Fruit fly (Drosophila melanogaster) whole organism, embryonic: Measurements from ENCODE around the gene Oatp26F.

ENCODE experiments used
- CG10274 ChIP-seq: fragments of 200-800 bp; sonication (Bioruptor generic); optimal IDR thresholded peaks from 3 replicates; lab custom pipeline; 2017; ENCODE audit warnings: missing biosample characterization, mild to moderate bottlenecking, missing genetic modification characterization
- CG10431 ChIP-seq: fragments of 200-800 bp; sonication (Bioruptor generic); optimal IDR thresholded peaks from 3 replicates; lab custom pipeline; 2018; ENCODE audit warnings: missing biosample characterization, mild to moderate bottlenecking, missing genetic modification characterization
- CG11504 ChIP-seq: fragments of 200-800 bp; sonication (Bioruptor generic); optimal IDR thresholded peaks from 3 replicates; lab custom pipeline; 2019; ENCODE audit warnings: missing biosample characterization, mild to moderate bottlenecking, missing genetic modification characterization, moderate library complexity
- CG12744 ChIP-seq: fragments of 200-800 bp; sonication (Bioruptor generic); optimal IDR thresholded peaks from 2 replicates; lab custom pipeline; 2016; ENCODE audit warnings: missing biosample characterization, missing genetic modification characterization
- CG13424 ChIP-seq: fragments of 200-800 bp; sonication (Bioruptor generic); optimal IDR thresholded peaks from 2 replicates; lab custom pipeline; 2019; ENCODE audit warnings: missing biosample characterization, mild to moderate bottlenecking, missing genetic modification characterization, moderate library complexity
- CG15073 ChIP-seq: fragments of 200-800 bp; sonication (Bioruptor generic); optimal IDR thresholded peaks from 2 replicates; lab custom pipeline; 2016; ENCODE audit warnings: missing biosample characterization, missing genetic modification characterization
- CG15514 ChIP-seq: fragments of 200-800 bp; sonication (Bioruptor generic); optimal IDR thresholded peaks from 3 replicates; lab custom pipeline; 2017; ENCODE audit warnings: missing biosample characterization, missing genetic modification characterization, mild to moderate bottlenecking, moderate library complexity, missing genetic modification reagents
- CG17186 ChIP-seq: fragments of 200-800 bp; sonication (Bioruptor generic); optimal IDR thresholded peaks from 3 replicates; lab custom pipeline; 2017; ENCODE audit warnings: missing biosample characterization, missing genetic modification reagents, missing genetic modification characterization
- CG17612 ChIP-seq: fragments of 200-800 bp; sonication (Bioruptor generic); IDR thresholded peaks from 2 replicates; pipeline ENCODE4 v1.3.6; 2022; ENCODE audit warnings: missing biosample characterization, missing genetic modification characterization
- CG33213 ChIP-seq: fragments of 200-800 bp; sonication (Bioruptor generic); optimal IDR thresholded peaks from 3 replicates; lab custom pipeline; 2016; ENCODE audit warnings: missing biosample characterization, missing genetic modification characterization
- CG34224 ChIP-seq: fragments of 200-800 bp; sonication (Bioruptor generic); IDR thresholded peaks from 3 replicates; pipeline ENCODE4 v1.3.6; 2022; ENCODE audit warnings: missing biosample characterization, missing genetic modification characterization; ENCODE audit not compliant: partially characterized antibody
- CG4360 ChIP-seq: fragments of 200-800 bp; sonication (Bioruptor generic); IDR thresholded peaks from 2 replicates; pipeline ENCODE4 v1.3.6; 2022; ENCODE audit warnings: missing biosample characterization, missing genetic modification characterization
- CHES-1-like ChIP-seq: fragments of 200-800 bp; sonication (Bioruptor generic); optimal IDR thresholded peaks from 2 replicates; lab custom pipeline; 2016; ENCODE audit warnings: missing biosample characterization, missing genetic modification characterization
- Elba2 ChIP-seq: fragments of 200-800 bp; sonication (Bioruptor generic); optimal IDR thresholded peaks from 3 replicates; lab custom pipeline; 2016; ENCODE audit warnings: missing biosample characterization, missing genetic modification characterization
- Fer1 ChIP-seq: fragments of 200-800 bp; sonication (Bioruptor generic); optimal IDR thresholded peaks from 2 replicates; lab custom pipeline; 2017; ENCODE audit warnings: missing biosample characterization, mild to moderate bottlenecking, missing genetic modification characterization
- Lhr ChIP-seq: fragments of 200-800 bp; sonication (Bioruptor generic); optimal IDR thresholded peaks from 3 replicates; lab custom pipeline; 2017; ENCODE audit warnings: mild to moderate bottlenecking, missing biosample characterization, missing genetic modification reagents, missing genetic modification characterization
- Max ChIP-seq: fragments of 200-800 bp; sonication (Bioruptor generic); optimal IDR thresholded peaks from 2 replicates; lab custom pipeline; 2016; ENCODE audit warnings: missing biosample characterization, mild to moderate bottlenecking, missing genetic modification characterization
- NK7.1 ChIP-seq: fragments of 200-800 bp; sonication (Bioruptor generic); optimal IDR thresholded peaks from 3 replicates; lab custom pipeline; 2016; ENCODE audit warnings: missing biosample characterization, missing genetic modification characterization
- Nf-YA ChIP-seq: fragments of 200-800 bp; sonication (Bioruptor generic); IDR thresholded peaks from 2 replicates; pipeline ENCODE4 v1.3.6; 2022; ENCODE audit warnings: missing biosample characterization, missing genetic modification characterization
- Rx ChIP-seq: fragments of 200-800 bp; sonication (Bioruptor generic); IDR thresholded peaks from 2 replicates; pipeline ENCODE4 v1.3.6; 2022; ENCODE audit warnings: missing biosample characterization, missing genetic modification characterization
- Stat92E ChIP-seq, 3 experiments: fragments of >200 bp in 2 of 3; fragments of 200-800 bp in 1 of 3; sonication (Bioruptor generic) in 1 of 3; optimal IDR thresholded peaks; 2 replicates each; lab custom pipeline; 2017 to 2019; ENCODE audit warnings: missing biosample characterization in 3 of 3, missing genetic modification characterization in 3 of 3, mild to moderate bottlenecking in 1 of 3, moderate library complexity in 1 of 3
- Usf ChIP-seq: fragments of 200-800 bp; sonication (Bioruptor generic); optimal IDR thresholded peaks from 2 replicates; lab custom pipeline; 2017; ENCODE audit warnings: missing genotype, missing biosample characterization, missing genetic modification characterization
- abd-A ChIP-seq: fragments of 200-800 bp; sonication (Bioruptor generic); optimal IDR thresholded peaks from 3 replicates; lab custom pipeline; 2019; ENCODE audit warnings: missing biosample characterization, mild to moderate bottlenecking, missing genetic modification characterization, moderate library complexity
- aop ChIP-seq: fragments of 200-800 bp; sonication (Bioruptor generic); IDR thresholded peaks from 2 replicates; pipeline ENCODE4 v1.3.6; 2022; ENCODE audit warnings: missing biosample characterization, missing genetic modification characterization
- cas ChIP-seq: fragments of 200-800 bp; sonication (Bioruptor generic); IDR thresholded peaks from 2 replicates; pipeline ENCODE4 v1.3.6; 2022; ENCODE audit warnings: missing biosample characterization, missing genetic modification characterization
- crp ChIP-seq, 2 experiments: fragments of 200-800 bp; sonication (Bioruptor generic); optimal IDR thresholded peaks; 2 replicates in 1 of 2; 3 replicates in 1 of 2; lab custom pipeline; 2017; ENCODE audit warnings: missing biosample characterization in 2 of 2, missing genetic modification characterization in 2 of 2, mild to moderate bottlenecking in 1 of 2, moderate library complexity in 1 of 2
- dan ChIP-seq: fragments of 200-800 bp; sonication (Bioruptor generic); IDR thresholded peaks from 2 replicates; pipeline ENCODE4 v1.3.6; 2022; ENCODE audit warnings: missing biosample characterization, missing genetic modification characterization
- esg ChIP-seq: fragments of 200-800 bp; sonication (Bioruptor generic); conservative IDR thresholded peaks from 2 replicates; pipeline ENCODE4 v1.3.6; 2022; ENCODE audit warnings: missing biosample characterization, missing genetic modification characterization
- eve ChIP-seq, 2 experiments: fragments of >200 bp; optimal IDR thresholded peaks; 2 replicates each; lab custom pipeline; 2017; ENCODE audit warnings: missing biosample characterization in 2 of 2, missing genetic modification characterization in 2 of 2
- fd3F ChIP-seq: fragments of 200-800 bp; sonication (Bioruptor generic); optimal IDR thresholded peaks from 2 replicates; lab custom pipeline; 2018; ENCODE audit warnings: missing biosample characterization, mild to moderate bottlenecking, missing genetic modification characterization, moderate library complexity
- gcm2 ChIP-seq: fragments of 200-800 bp; sonication (Bioruptor generic); optimal IDR thresholded peaks from 2 replicates; lab custom pipeline; 2016; ENCODE audit warnings: missing biosample characterization, missing genetic modification characterization
- gro ChIP-seq: fragments of 200-800 bp; sonication (Bioruptor generic); optimal IDR thresholded peaks from 2 replicates; lab custom pipeline; 2016; ENCODE audit warnings: missing biosample characterization, missing genetic modification characterization
- kni ChIP-seq: fragments of 200-800 bp; sonication (Bioruptor generic); optimal IDR thresholded peaks from 3 replicates; lab custom pipeline; 2017; ENCODE audit warnings: mild to moderate bottlenecking, missing biosample characterization, missing genetic modification reagents, missing genetic modification characterization
- knrl ChIP-seq: fragments of 200-800 bp; sonication (Bioruptor generic); IDR thresholded peaks from 3 replicates; pipeline ENCODE4 v1.3.6; 2022; ENCODE audit warnings: missing biosample characterization, missing genetic modification characterization; ENCODE audit not compliant: partially characterized antibody
- lab ChIP-seq: fragments of 200-800 bp; sonication (Bioruptor generic); optimal IDR thresholded peaks from 3 replicates; lab custom pipeline; 2017; ENCODE audit warnings: missing biosample characterization, missing genetic modification characterization, mild to moderate bottlenecking, moderate library complexity, missing genetic modification reagents
- lmd ChIP-seq: fragments of 200-800 bp; sonication (Bioruptor generic); IDR thresholded peaks from 2 replicates; pipeline ENCODE4 v1.3.6; 2022; ENCODE audit warnings: missing biosample characterization, missing genetic modification characterization
- luna ChIP-seq: fragments of 200-800 bp; sonication (Bioruptor generic); optimal IDR thresholded peaks from 2 replicates; lab custom pipeline; 2016; ENCODE audit warnings: missing biosample characterization, missing genetic modification characterization
- odd ChIP-seq: fragments of 200-800 bp; sonication (Bioruptor generic); optimal IDR thresholded peaks from 2 replicates; lab custom pipeline; 2017; ENCODE audit warnings: missing biosample characterization, mild to moderate bottlenecking, missing genetic modification characterization
- org-1 ChIP-seq: fragments of 200-800 bp; sonication (Bioruptor generic); optimal IDR thresholded peaks from 2 replicates; lab custom pipeline; 2017; ENCODE audit warnings: missing biosample characterization, missing genetic modification characterization
- peb ChIP-seq: fragments of 200-800 bp; sonication (Bioruptor generic); IDR thresholded peaks from 2 replicates; pipeline ENCODE4 v1.3.6; 2022; ENCODE audit warnings: missing biosample characterization, missing genetic modification characterization
- pzg ChIP-seq: fragments of 200-800 bp; sonication (Bioruptor generic); optimal IDR thresholded peaks from 3 replicates; lab custom pipeline; 2018; ENCODE audit warnings: missing biosample characterization, mild to moderate bottlenecking, missing genetic modification characterization, moderate library complexity
- ranshi ChIP-seq: fragments of 200-800 bp; sonication (Bioruptor generic); IDR thresholded peaks from 2 replicates; pipeline ENCODE4 v1.3.6; 2022; ENCODE audit warnings: missing biosample characterization, missing genetic modification characterization
- ro ChIP-seq: fragments of 200-800 bp; sonication (Bioruptor generic); IDR thresholded peaks from 2 replicates; pipeline ENCODE4 v1.3.6; 2022; ENCODE audit warnings: missing biosample characterization, missing genetic modification characterization
- row ChIP-seq: fragments of 200-800 bp; sonication (Bioruptor generic); IDR thresholded peaks from 3 replicates; pipeline ENCODE4 v1.3.6; 2022; ENCODE audit warnings: missing biosample characterization, missing genetic modification characterization
- slbo ChIP-seq: fragments of 200-800 bp; sonication (Bioruptor generic); IDR thresholded peaks from 2 replicates; pipeline ENCODE4 v1.3.6; 2022; ENCODE audit warnings: missing biosample characterization, missing genetic modification characterization
- slou ChIP-seq: fragments of 200-800 bp; sonication (Bioruptor generic); optimal IDR thresholded peaks from 3 replicates; lab custom pipeline; 2016; ENCODE audit warnings: missing biosample characterization, missing genetic modification characterization
- so ChIP-seq: fragments of 200-800 bp; sonication (Bioruptor generic); IDR thresholded peaks from 3 replicates; pipeline ENCODE4 v1.3.6; 2022; ENCODE audit warnings: missing biosample characterization, missing genetic modification characterization
- sr ChIP-seq: fragments of 200-800 bp; sonication (Bioruptor generic); IDR thresholded peaks from 3 replicates; pipeline ENCODE4 v1.3.6; 2022; ENCODE audit warnings: missing biosample characterization, missing genetic modification characterization
- tio ChIP-seq: fragments of 200-800 bp; sonication (Bioruptor generic); optimal IDR thresholded peaks from 2 replicates; lab custom pipeline; 2017; ENCODE audit warnings: missing biosample characterization, missing genetic modification characterization, inconsistent platforms
- vfl ChIP-seq: fragments of 200-800 bp; sonication (Bioruptor generic); optimal IDR thresholded peaks from 2 replicates; lab custom pipeline; 2016; ENCODE audit warnings: missing biosample characterization, missing genetic modification characterization
- yki ChIP-seq: fragments of >200 bp; optimal IDR thresholded peaks from 3 replicates; lab custom pipeline; 2018

Oatp26F gene

DNA sequence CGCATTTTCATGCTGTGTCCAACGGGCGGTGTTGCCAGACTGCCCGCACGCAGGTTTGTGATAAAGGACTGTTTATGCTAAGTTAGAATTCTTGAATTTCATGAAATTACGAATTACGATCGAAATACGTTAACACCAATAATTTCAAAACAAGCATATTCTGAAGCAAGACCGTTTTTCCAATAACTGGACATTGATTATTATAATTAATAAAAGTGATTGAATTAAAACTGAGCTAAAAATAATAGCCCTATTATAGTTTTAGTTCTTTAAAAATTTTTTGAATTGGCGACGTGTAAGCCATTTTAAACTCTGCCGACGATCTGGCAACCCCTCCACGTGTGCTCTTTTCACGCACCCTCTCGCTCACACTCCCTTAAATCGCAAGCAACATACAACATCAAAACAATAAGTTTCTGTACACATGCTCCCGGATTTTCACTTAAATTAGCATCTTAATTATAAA, 16.0 kb upstream of the Oatp26F start (continued):
- TF ChIP-seq abd-A (tag; lab: Kevin White, UChicago) (no peak), dan (GFP tag; lab: Robert Waterston, UW) (no peak), odd (peak; percentile 94), Nf-YA (peak; percentile 65), luna (GFP tag; lab: Kevin White, UChicago) (peak; percentile 67), Max (GFP tag; lab: Kevin White, UChicago) (peak; percentile 98), CG12744 (GFP tag; lab: Kevin White, UChicago) (peak; percentile 92), CG34224 (GFP tag; lab: Robert Waterston, UW) (no peak), crp (GFP tag; optimal IDR thresholded peaks at IDR 0.05; lab: Kevin White, UChicago) (peak in 1 of 2 experiments; percentile 67), org-1 (GFP tag; lab: Kevin White, UChicago) (peak; percentile 94), Rx (GFP tag; lab: Robert Waterston, UW) (peak; percentile 80), CG17612 (GFP tag; lab: Robert Waterston, UW) (peak; percentile 85), slbo (GFP tag; lab: Robert Waterston, UW) (peak; percentile 95), esg (peak; percentile 94), CHES-1-like (GFP tag; lab: Kevin White, UChicago) (peak; percentile 89), Usf (GFP tag; lab: Kevin White, UChicago) (peak; percentile 91), yki (lab: Kevin White, UChicago) (no peak), tio (GFP tag; lab: Kevin White, UChicago) (peak; percentile 96), Fer1 (GFP tag; lab: Kevin White, UChicago) (peak; percentile 97), CG10274 (GFP tag; lab: Kevin White, UChicago) (peak; percentile 87), so (GFP tag; lab: Robert Waterston, UW) (peak; percentile 92), pzg (GFP tag; lab: Kevin White, UChicago) (peak; percentile 36), lmd (GFP tag; lab: Robert Waterston, UW) (peak; percentile 92), eve (GFP tag; optimal IDR thresholded peaks at IDR 0.05; lab: Kevin White, UChicago) (no peak), peb (peak; percentile 81), CG4360 (no peak; the same call in 1 of the 2 replicates), Lhr (GFP tag; lab: Kevin White, UChicago) (peak; percentile 83), CG10431 (GFP tag; lab: Kevin White, UChicago) (peak; percentile 80), knrl (GFP tag; lab: Robert Waterston, UW) (no peak), Elba2 (GFP tag; lab: Kevin White, UChicago) (peak; percentile 40), kni (peak; percentile 69), sr (GFP tag; lab: Robert Waterston, UW) (peak; percentile 61; the same call in 2 of the 3 replicates), CG17186 (peak; percentile 85), vfl (GFP tag; lab: Kevin White, UChicago) (peak; percentile 91), ranshi (GFP tag; lab: Robert Waterston, UW) (peak; percentile 92), cas (peak; percentile 86), ro (GFP tag; lab: Robert Waterston, UW) (peak; percentile 80), aop (GFP tag; lab: Robert Waterston, UW) (no peak), gro (GFP tag; lab: Kevin White, UChicago) (peak; percentile 92), CG33213 (GFP tag; lab: Kevin White, UChicago) (peak; percentile 88), NK7.1 (peak; percentile 70), CG15073 (peak; percentile 73), CG15514 (GFP tag; lab: Kevin White, UChicago) (peak; percentile 90), row (GFP tag; lab: Robert Waterston, UW) (peak; percentile 95), lab (GFP tag; lab: Kevin White, UChicago) (peak; percentile 98), Stat92E (GFP tag; optimal IDR thresholded peaks at IDR 0.05; lab: Kevin White, UChicago) (no peak), CG11504 (tag; lab: Kevin White, UChicago) (peak; percentile 96), fd3F (GFP tag; lab: Kevin White, UChicago) (peak; percentile 95), CG13424 (tag; lab: Kevin White, UChicago) (peak; percentile 97), slou (GFP tag; lab: Kevin White, UChicago) (peak; percentile 91), gcm2 (GFP tag; lab: Kevin White, UChicago) (peak; percentile 80)
